Worm (Caenorhabditis elegans) whole organism, L1 larva: Measurements from ENCODE around the gene snx-6.

Experiments
- ces-1 ChIP-seq: fragments of 150-350 bp; optimal IDR thresholded peaks from 2 replicates; lab custom pipeline; 2014; ENCODE audit warnings: missing biosample characterization, missing genetic modification reagents, missing genetic modification characterization
- egl-27 ChIP-seq, 2 experiments: fragments of 150-350 bp in 1 of 2; sonication (generic microtip); optimal IDR thresholded peaks; 3 replicates each; lab custom pipeline; 2017 to 2018; ENCODE audit warnings: missing biosample characterization in 2 of 2, missing genetic modification characterization in 2 of 2, missing genetic modification reagents in 2 of 2
- lin-15B ChIP-seq: fragments of 150-350 bp; sonication (generic microtip); optimal IDR thresholded peaks from 3 replicates; lab custom pipeline; 2014; ENCODE audit warnings: missing biosample characterization, missing genetic modification characterization
- mdl-1 ChIP-seq, 2 experiments: fragments of 150-350 bp; optimal IDR thresholded peaks; 2 replicates each; lab custom pipeline; 2014 to 2017; ENCODE audit warnings: missing biosample characterization in 2 of 2, missing genetic modification characterization in 2 of 2, inconsistent platforms in 1 of 2

DNA sequence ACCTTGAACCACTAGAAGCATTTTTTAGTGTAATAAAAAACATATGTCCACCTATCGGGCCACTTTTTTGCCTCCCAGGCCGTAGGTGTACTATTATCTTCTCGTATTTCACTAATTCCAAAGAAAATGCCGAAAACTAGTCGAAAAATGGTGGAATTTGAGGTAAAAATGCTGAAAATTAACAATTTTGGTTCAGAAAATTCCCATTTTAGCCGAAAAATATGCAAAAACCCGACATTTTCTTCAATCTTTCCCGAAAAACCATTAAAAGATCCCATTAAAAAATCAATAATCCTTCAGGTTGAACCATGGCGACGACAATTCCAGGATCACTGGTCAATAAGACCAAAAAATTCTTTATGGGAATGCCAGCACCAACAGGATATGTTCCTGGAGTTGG lies 42.3 kb upstream of the snx-6 start, which contains the start of gene prp-6:
- no peak for TF ChIP-seq lin-15B (tag; lab: Kevin White, UChicago)
- no peak for TF ChIP-seq egl-27 (tag; optimal IDR thresholded peaks at IDR 0.05; lab: Kevin White, UChicago)
- no peak for TF ChIP-seq mdl-1 (tag; optimal IDR thresholded peaks at IDR 0.05; lab: Kevin White, UChicago)
- TF ChIP-seq ces-1, result no peak
